Worm (Caenorhabditis elegans): ENCODE measurements around the gene H12C20.7.
A peak's percentile ranks its signal among the peaks of the same experiment; 100 is the strongest.

Gene H12C20.7

ce11 chrV:11589433-11589832 lies 16.6 kb upstream of the H12C20.7 start, which contains the start of gene srx-82:
srx-82 (plus strand) TSS chrV:11589733.
- TF ChIP-seq pha-4 (GFP tag; IDR thresholded peaks at IDR 0.05): no peak
- no peak for TF ChIP-seq pha-4 (tag; optimal IDR thresholded peaks at IDR 0.05)
- no peak for TF ChIP-seq lim-7 (GFP tag; IDR thresholded peaks at IDR 0.05)

DNA sequence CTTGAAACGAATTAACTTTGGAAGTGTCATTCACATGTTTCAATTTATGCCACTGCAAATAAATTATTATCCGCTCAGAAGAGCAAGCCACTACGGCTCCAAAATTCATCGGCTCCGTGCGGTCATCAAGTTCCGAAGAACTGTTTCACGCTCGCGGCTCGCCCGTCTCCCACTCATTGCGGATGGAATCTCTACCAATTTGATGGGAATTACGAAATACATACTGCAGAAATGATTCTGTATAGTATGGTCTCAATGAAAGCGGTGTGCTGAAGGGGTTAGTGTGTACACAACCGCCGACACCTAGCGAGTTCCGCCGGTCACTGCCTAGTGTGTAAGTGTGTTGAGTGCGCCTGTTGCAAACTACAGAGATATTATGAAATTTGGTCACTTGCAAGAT lies 12.3 kb upstream of the H12C20.7 start:
- TF ChIP-seq mxl-3 (GFP tag; optimal IDR thresholded peaks at IDR 0.05): peak; percentile 36
- no peak for TF ChIP-seq nhr-48 (tag; optimal IDR thresholded peaks at IDR 0.05)
- TF ChIP-seq ztf-7 (tag; optimal IDR thresholded peaks at IDR 0.05): peak; percentile 2
- peak; percentile 73 for TF ChIP-seq F49E8.2 (tag; optimal IDR thresholded peaks at IDR 0.05; ENCODE audit: borderline replicate concordance)
- TF ChIP-seq snpc-4 (tag; optimal IDR thresholded peaks at IDR 0.05): peak; percentile 83
- no peak for TF ChIP-seq ceh-32 (tag; optimal IDR thresholded peaks at IDR 0.05; ENCODE audit: poor library complexity)
- TF ChIP-seq ceh-44 (GFP tag; IDR thresholded peaks at IDR 0.05): no peak
- 0 out of 2 replicates have a peak, but pooled peaks have one; percentile 34 for TF ChIP-seq pha-4 (GFP tag; IDR thresholded peaks at IDR 0.05)
- no peak for TF ChIP-seq pha-4 (tag; optimal IDR thresholded peaks at IDR 0.05)
- 0 out of 2 replicates have a peak, but pooled peaks have one; percentile 25 for TF ChIP-seq saeg-2 (GFP tag; IDR thresholded peaks at IDR 0.05)
- no peak for TF ChIP-seq jun-1 (tag; optimal IDR thresholded peaks at IDR 0.05)

- TF ChIP-seq lin-1 (GFP tag; IDR thresholded peaks at IDR 0.05): no peak
- TF ChIP-seq daf-12 (tag; optimal IDR thresholded peaks at IDR 0.05): no peak
- no peak for TF ChIP-seq ceh-62 (tag; optimal IDR thresholded peaks at IDR 0.05)
- TF ChIP-seq ctbp-1 (GFP tag; IDR thresholded peaks at IDR 0.05): no peak
- no peak for TF ChIP-seq nhr-111 (GFP tag; optimal IDR thresholded peaks at IDR 0.05)
Observed at ce11 chrV:11583212-11583611, 10.4 kb upstream of the H12C20.7 start, which contains the start of gene srx-88. srx-88 (plus strand) TSS chrV:11583512.

ce11 chrV:11580826-11581225 lies 8.0 kb upstream of the H12C20.7 start, which contains the start of gene srx-90:
srx-90 (plus strand) TSS chrV:11581126.
- no peak for TF ChIP-seq nhr-28 (tag; optimal IDR thresholded peaks at IDR 0.05)
- TF ChIP-seq zip-11 (GFP tag; IDR thresholded peaks at IDR 0.05): no peak
- no peak for TF ChIP-seq hif-1 (tag; optimal IDR thresholded peaks at IDR 0.05)
- no peak for TF ChIP-seq snpc-4 (tag; optimal IDR thresholded peaks at IDR 0.05)
- no peak for TF ChIP-seq F37D6.2 (tag; optimal IDR thresholded peaks at IDR 0.05)
- TF ChIP-seq skn-1 (tag; optimal IDR thresholded peaks at IDR 0.05): no peak
- TF ChIP-seq nhr-10 (tag; optimal IDR thresholded peaks at IDR 0.05): no peak

DNA sequence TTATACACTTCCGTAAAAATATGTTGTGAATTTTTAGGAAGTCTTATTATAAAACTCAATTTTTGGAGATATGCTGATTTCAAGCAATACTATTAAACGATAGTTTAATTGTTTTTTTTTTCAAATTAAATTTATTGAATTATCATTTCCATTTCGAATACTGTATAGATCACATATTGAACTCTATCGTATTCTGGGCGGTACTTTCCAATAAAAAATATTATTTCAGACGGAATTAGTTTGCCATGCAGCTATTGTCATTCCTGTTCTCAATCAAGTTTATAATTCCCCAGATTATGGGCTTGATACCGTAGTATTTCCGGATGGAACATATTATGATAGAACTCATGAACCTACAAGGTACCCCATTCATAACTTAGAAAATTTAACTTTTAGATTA lies 1.8 kb upstream of the H12C20.7 start:
- TF ChIP-seq saeg-2 (GFP tag; IDR thresholded peaks at IDR 0.05) (no peak), daf-16 (GFP tag; optimal IDR thresholded peaks at IDR 0.05) (no peak), daf-16 (tag; optimal IDR thresholded peaks at IDR 0.05) (peak; percentile 52), hlh-11 (tag; optimal IDR thresholded peaks at IDR 0.05) (no peak), nhr-28 (tag; optimal IDR thresholded peaks at IDR 0.05) (peak; percentile 39), daf-12 (tag; optimal IDR thresholded peaks at IDR 0.05) (no peak), spr-1 (tag; optimal IDR thresholded peaks at IDR 0.05) (no peak), snpc-4 (tag; optimal IDR thresholded peaks at IDR 0.05) (no peak), dmd-6 (GFP tag; IDR thresholded peaks at IDR 0.05) (peak; percentile 57), ama-1 (optimal IDR thresholded peaks at IDR 0.05) (no peak), zfp-3 (GFP tag; conservative IDR thresholded peaks at IDR 0.05) (no peak), vab-7 (GFP tag; IDR thresholded peaks at IDR 0.05) (no peak), daf-19 (GFP tag; conservative IDR thresholded peaks at IDR 0.05) (no peak), lsy-2 (tag; optimal IDR thresholded peaks at IDR 0.05) (peak in 1 of 2 experiments; percentile 72), snpc-1.2 (GFP tag; IDR thresholded peaks at IDR 0.05) (no peak)

All from whole organism, L4 larva.